Worm (Caenorhabditis elegans): ENCODE data around the gene B0554.4.

- TF ChIP-seq R02D3.7 (tag; optimal IDR thresholded peaks at IDR 0.05) (no peak), nhr-12 (tag; optimal IDR thresholded peaks at IDR 0.05) (no peak), unc-62 (GFP tag; optimal IDR thresholded peaks at IDR 0.05) (no peak), zag-1 (tag; optimal IDR thresholded peaks at IDR 0.05) (no peak), elt-3 (tag; optimal IDR thresholded peaks at IDR 0.05) (no peak), lsy-2 (tag; optimal IDR thresholded peaks at IDR 0.05) (no peak), nhr-237 (tag; optimal IDR thresholded peaks at IDR 0.05) (no peak), nhr-6 (tag; optimal IDR thresholded peaks at IDR 0.05) (no peak), snpc-4 (tag; optimal IDR thresholded peaks at IDR 0.05) (no peak), mdl-1 (tag; optimal IDR thresholded peaks at IDR 0.05) (no peak), fos-1 (tag; optimal IDR thresholded peaks at IDR 0.05) (no peak), lin-13 (GFP tag; optimal IDR thresholded peaks at IDR 0.05) (no peak), nhr-77 (tag; optimal IDR thresholded peaks at IDR 0.05) (no peak), ama-1 (optimal IDR thresholded peaks at IDR 0.05) (no peak)
Observed at ce11 chrV:467507-467906, 38.6 kb downstream of the B0554.4 start.

All from whole organism, L2 larva.